Fruit fly (Drosophila melanogaster) whole organism, embryonic: ENCODE results near the gene Nagk.

Experiments
- CG10462 ChIP-seq: fragments of 200-800 bp; sonication (Bioruptor generic); optimal IDR thresholded peaks from 2 replicates; lab custom pipeline; 2016; ENCODE audit warnings: missing biosample characterization, missing genetic modification characterization
- CG12236 ChIP-seq: fragments of 200-800 bp; sonication (Bioruptor generic); optimal IDR thresholded peaks from 2 replicates; lab custom pipeline; 2016; ENCODE audit warnings: missing biosample characterization, missing genetic modification characterization
- CG1647 ChIP-seq: fragments of 200-800 bp; sonication (Bioruptor generic); optimal IDR thresholded peaks from 3 replicates; lab custom pipeline; 2016; ENCODE audit warnings: missing biosample characterization, missing genetic modification characterization
- CG6654 ChIP-seq: fragments of 200-800 bp; sonication (Bioruptor generic); optimal IDR thresholded peaks from 2 replicates; lab custom pipeline; 2017; ENCODE audit warnings: missing biosample characterization, mild to moderate bottlenecking, missing genetic modification characterization
- CG8765 ChIP-seq: fragments of 200-800 bp; sonication (Bioruptor generic); IDR thresholded peaks from 2 replicates; pipeline ENCODE4 v1.3.6; 2022; ENCODE audit warnings: missing biosample characterization, missing genetic modification characterization
- Hr78 ChIP-seq, 2 experiments: fragments of 200-800 bp in 1 of 2; fragments of >200 bp in 1 of 2; sonication (Bioruptor generic) in 1 of 2; optimal IDR thresholded peaks; 2 replicates each; lab custom pipeline; 2017 to 2019; ENCODE audit warnings: missing biosample characterization in 2 of 2, missing genetic modification characterization in 2 of 2, mild to moderate bottlenecking in 1 of 2, moderate library complexity in 1 of 2
- Mrtf ChIP-seq: fragments of 200-800 bp; sonication (Bioruptor generic); IDR thresholded peaks from 3 replicates; pipeline ENCODE4 v1.3.6; 2022; ENCODE audit warnings: missing biosample characterization, missing genetic modification characterization
- Optix ChIP-seq: fragments of 200-800 bp; sonication (Bioruptor generic); IDR thresholded peaks from 3 replicates; pipeline ENCODE4 v1.3.6; 2022; ENCODE audit warnings: missing biosample characterization, missing genetic modification characterization
- Rfx ChIP-seq: fragments of 200-800 bp; sonication (Bioruptor generic); IDR thresholded peaks from 2 replicates; pipeline ENCODE4 v1.3.6; 2022; ENCODE audit warnings: missing biosample characterization, missing genetic modification characterization
- Sin3A ChIP-seq: fragments of >200 bp; optimal IDR thresholded peaks from 2 replicates; lab custom pipeline; 2018
- dmrt99B ChIP-seq: fragments of 200-800 bp; sonication (Bioruptor generic); optimal IDR thresholded peaks from 2 replicates; lab custom pipeline; 2018; ENCODE audit warnings: missing biosample characterization, mild to moderate bottlenecking, missing genetic modification characterization, moderate library complexity

- TF ChIP-seq Mrtf (GFP tag; lab: Robert Waterston, UW) = no peak
- TF ChIP-seq Optix (GFP tag; lab: Robert Waterston, UW) = no peak
- TF ChIP-seq CG1647 (GFP tag; lab: Kevin White, UChicago) = no peak
- TF ChIP-seq Sin3A = peak; percentile 43
- peak; percentile 47; the same call in 1 of the 2 replicates for TF ChIP-seq Rfx
- TF ChIP-seq CG8765 = no peak
- TF ChIP-seq dmrt99B (tag; lab: Kevin White, UChicago) = no peak
- no peak for TF ChIP-seq CG6654 (GFP tag; lab: Kevin White, UChicago)
- TF ChIP-seq CG10462 (GFP tag; lab: Kevin White, UChicago) = no peak
- no peak for TF ChIP-seq CG12236 (GFP tag; lab: Kevin White, UChicago)
- no peak for TF ChIP-seq Hr78 (GFP tag; optimal IDR thresholded peaks at IDR 0.05; lab: Kevin White, UChicago)
Observed at dm6 chr3R:15330472-15330871, 12.6 kb downstream of the Nagk start, which contains the start of gene mRpL9.
